Worm (Caenorhabditis elegans) whole organism, young adult: ENCODE results near the gene rpl-16.

Source experiments
- B0019.2 ChIP-seq: fragments of 200-800 bp; sonication (Bioruptor generic); conservative IDR thresholded peaks from 2 replicates; pipeline ENCODE4 v1.3.6; 2022; ENCODE audit warnings: missing genetic modification reagents, missing genetic modification characterization, missing compliant biosample characterization
- B0035.1 ChIP-seq: sonication (generic microtip); optimal IDR thresholded peaks from 2 replicates; lab custom pipeline; 2016; ENCODE audit warnings: missing genetic modification characterization, mild to moderate bottlenecking, missing compliant biosample characterization, missing genotype, missing genetic modification reagents
- B0336.3 ChIP-seq: fragments of 200-800 bp; sonication (Bioruptor generic); IDR thresholded peaks from 2 replicates; pipeline ENCODE4 v1.3.6; 2022; ENCODE audit warnings: missing genetic modification characterization, missing compliant biosample characterization
- F22D6.2 ChIP-seq: sonication (generic microtip); optimal IDR thresholded peaks from 2 replicates; lab custom pipeline; 2016; ENCODE audit warnings: mild to moderate bottlenecking, missing genetic modification characterization, missing compliant biosample characterization
- F23B12.7 ChIP-seq: sonication (generic microtip); optimal IDR thresholded peaks from 2 replicates; lab custom pipeline; 2017; ENCODE audit warnings: missing genetic modification characterization, mild to moderate bottlenecking, missing compliant biosample characterization, antibody characterized with exemption, moderate library complexity; ENCODE audit not compliant: insufficient read depth
- F55B11.4 ChIP-seq: sonication (generic microtip); optimal IDR thresholded peaks from 2 replicates; lab custom pipeline; 2016; ENCODE audit warnings: missing compliant biosample characterization, missing genetic modification characterization, borderline replicate concordance; ENCODE audit not compliant: insufficient read depth
- F57C9.4 ChIP-seq: sonication (generic microtip); optimal IDR thresholded peaks from 2 replicates; lab custom pipeline; 2017; ENCODE audit warnings: mild to moderate bottlenecking, missing genetic modification characterization, missing compliant biosample characterization
- K11D2.4 ChIP-seq: fragments of 200-800 bp; sonication (Bioruptor generic); IDR thresholded peaks from 2 replicates; pipeline ENCODE4 v1.3.6; 2022; ENCODE audit warnings: missing genetic modification reagents, missing genetic modification characterization, missing compliant biosample characterization
- K12H6.12 ChIP-seq: fragments of 200-800 bp; sonication (Bioruptor generic); optimal IDR thresholded peaks from 2 replicates; lab custom pipeline; 2018; ENCODE audit warnings: mild to moderate bottlenecking, missing genetic modification characterization, missing compliant biosample characterization
- Y79H2A.3 ChIP-seq: fragments of 200-800 bp; sonication (Bioruptor generic); conservative IDR thresholded peaks from 2 replicates; pipeline ENCODE4 v1.3.6; 2022; ENCODE audit warnings: missing genetic modification reagents, missing genetic modification characterization, missing compliant biosample characterization
- Y95B8A.8 ChIP-seq: fragments of 200-800 bp; sonication (Bioruptor generic); IDR thresholded peaks from 2 replicates; pipeline ENCODE4 v1.3.6; 2022; ENCODE audit warnings: missing genetic modification reagents, missing genetic modification characterization, missing compliant biosample characterization
- ZK185.1 ChIP-seq: sonication (generic microtip); optimal IDR thresholded peaks from 2 replicates; lab custom pipeline; 2016; ENCODE audit warnings: mild to moderate bottlenecking, missing genetic modification characterization, missing compliant biosample characterization; ENCODE audit not compliant: poor library complexity, severe bottlenecking
- aptf-3 ChIP-seq: fragments of 200-800 bp; sonication (Bioruptor generic); IDR thresholded peaks from 2 replicates; pipeline ENCODE4 v1.3.6; 2022; ENCODE audit warnings: missing genetic modification characterization, missing compliant biosample characterization
- attf-5 ChIP-seq: fragments of 200-800 bp; sonication (Bioruptor generic); optimal IDR thresholded peaks from 2 replicates; lab custom pipeline; 2018; ENCODE audit warnings: mild to moderate bottlenecking, missing genetic modification characterization, missing compliant biosample characterization
- attf-6 ChIP-seq: fragments of 200-800 bp; sonication (Bioruptor generic); IDR thresholded peaks from 2 replicates; pipeline ENCODE4 v1.3.6; 2022; ENCODE audit warnings: missing genetic modification reagents, missing genetic modification characterization, missing compliant biosample characterization
- bed-1 ChIP-seq: fragments of 200-800 bp; sonication (Bioruptor generic); IDR thresholded peaks from 2 replicates; pipeline ENCODE4 v1.3.6; 2022; ENCODE audit warnings: missing genetic modification reagents, missing genetic modification characterization, missing compliant biosample characterization
- bed-2 ChIP-seq: fragments of 200-800 bp; sonication (Bioruptor generic); IDR thresholded peaks from 2 replicates; pipeline ENCODE4 v1.3.6; 2022; ENCODE audit warnings: missing genetic modification reagents, missing genetic modification characterization, missing compliant biosample characterization
- ceh-58 ChIP-seq: fragments of 200-800 bp; sonication (Bioruptor generic); IDR thresholded peaks from 2 replicates; pipeline ENCODE4 v1.3.6; 2022; ENCODE audit warnings: missing genetic modification characterization, missing compliant biosample characterization
- ceh-91 ChIP-seq: fragments of 200-800 bp; sonication (Bioruptor generic); IDR thresholded peaks from 2 replicates; pipeline ENCODE4 v1.3.6; 2022; ENCODE audit warnings: missing genetic modification reagents, missing genetic modification characterization, missing compliant biosample characterization
- chd-7 ChIP-seq: sonication (generic microtip); optimal IDR thresholded peaks from 2 replicates; lab custom pipeline; 2016; ENCODE audit warnings: mild to moderate bottlenecking, missing genetic modification characterization, moderate library complexity, missing compliant biosample characterization
- efl-1 ChIP-seq: fragments of 150-350 bp; optimal IDR thresholded peaks from 2 replicates; lab custom pipeline; 2014; ENCODE audit warnings: missing biosample characterization, missing genetic modification reagents, missing genetic modification characterization
- egl-18 ChIP-seq: fragments of 200-800 bp; sonication (Bioruptor generic); IDR thresholded peaks from 2 replicates; pipeline ENCODE4 v1.3.6; 2022; ENCODE audit warnings: missing genetic modification reagents, missing genetic modification characterization, missing compliant biosample characterization
- gei-17 ChIP-seq: fragments of 200-800 bp; sonication (Bioruptor generic); optimal IDR thresholded peaks from 2 replicates; lab custom pipeline; 2018; ENCODE audit warnings: mild to moderate bottlenecking, missing genetic modification characterization, missing compliant biosample characterization
- hmg-20 ChIP-seq: fragments of 200-800 bp; sonication (Bioruptor generic); IDR thresholded peaks from 2 replicates; pipeline ENCODE4 v1.3.6; 2022; ENCODE audit warnings: missing genetic modification reagents, missing genetic modification characterization, missing compliant biosample characterization
- hrde-1 ChIP-seq: sonication (generic microtip); optimal IDR thresholded peaks from 2 replicates; lab custom pipeline; 2016; ENCODE audit warnings: missing genetic modification characterization, mild to moderate bottlenecking, missing compliant biosample characterization, moderate library complexity, missing genotype, missing genetic modification reagents, borderline replicate concordance
- hsf-1 ChIP-seq: fragments of 200-800 bp; sonication (Bioruptor generic); IDR thresholded peaks from 2 replicates; pipeline ENCODE4 v1.3.6; 2022; ENCODE audit warnings: missing genetic modification reagents, missing genetic modification characterization, missing compliant biosample characterization
- let-607 ChIP-seq, 2 experiments: fragments of 200-800 bp in 1 of 2; sonication (Bioruptor generic) in 1 of 2; sonication (generic microtip) in 1 of 2; optimal IDR thresholded peaks; 2 replicates each; lab custom pipeline; 2016 to 2018; ENCODE audit warnings: mild to moderate bottlenecking in 2 of 2, missing compliant biosample characterization in 2 of 2, missing genetic modification characterization in 2 of 2, moderate library complexity in 2 of 2, missing genotype in 1 of 2
- lin-35 ChIP-seq, 3 experiments: fragments of 150-350 bp in 2 of 3; sonication (generic microtip) in 1 of 3; optimal IDR thresholded peaks; 2 replicates each; lab custom pipeline; 2014 to 2018; ENCODE audit warnings: missing biosample characterization in 3 of 3, missing genetic modification characterization in 3 of 3, missing genetic modification reagents in 3 of 3
- madf-10 ChIP-seq: sonication (generic microtip); optimal IDR thresholded peaks from 2 replicates; lab custom pipeline; 2016; ENCODE audit warnings: mild to moderate bottlenecking, missing genetic modification characterization, missing compliant biosample characterization
- madf-6 ChIP-seq: fragments of 200-800 bp; sonication (Bioruptor generic); IDR thresholded peaks from 2 replicates; pipeline ENCODE4 v1.3.6; 2022; ENCODE audit warnings: missing genetic modification reagents, missing genetic modification characterization, missing compliant biosample characterization
- mcd-1 ChIP-seq: fragments of 200-800 bp; sonication (Bioruptor generic); IDR thresholded peaks from 2 replicates; pipeline ENCODE4 v1.3.6; 2022; ENCODE audit warnings: missing genetic modification reagents, missing genetic modification characterization, missing compliant biosample characterization
- mxl-1 ChIP-seq: sonication (generic microtip); optimal IDR thresholded peaks from 2 replicates; lab custom pipeline; 2016; ENCODE audit warnings: missing genetic modification characterization, missing compliant biosample characterization
- nfya-2 ChIP-seq: fragments of 200-800 bp; sonication (Bioruptor generic); IDR thresholded peaks from 2 replicates; pipeline ENCODE4 v1.3.6; 2022; ENCODE audit warnings: missing genetic modification reagents, missing genetic modification characterization, missing compliant biosample characterization
- nfyb-1 ChIP-seq: fragments of 200-800 bp; sonication (Bioruptor generic); IDR thresholded peaks from 2 replicates; pipeline ENCODE4 v1.3.6; 2022; ENCODE audit warnings: missing genetic modification reagents, missing genetic modification characterization, missing compliant biosample characterization
- nhr-120 ChIP-seq: fragments of 200-800 bp; sonication (Bioruptor generic); IDR thresholded peaks from 2 replicates; pipeline ENCODE4 v1.3.6; 2022; ENCODE audit warnings: missing genetic modification characterization, missing compliant biosample characterization
- nhr-80 ChIP-seq: sonication (generic microtip); optimal IDR thresholded peaks from 2 replicates; lab custom pipeline; 2016; ENCODE audit warnings: missing genetic modification characterization, missing compliant biosample characterization
- rpc-1 ChIP-seq, 2 experiments: fragments of 150-350 bp in 1 of 2; sonication (generic microtip) in 1 of 2; optimal IDR thresholded peaks; 2 replicates each; lab custom pipeline; 2014 to 2018; ENCODE audit warnings: missing biosample characterization in 1 of 2, missing genetic modification characterization in 1 of 2, missing genetic modification reagents in 1 of 2, missing genotype in 1 of 2
- sdz-38 ChIP-seq: sonication (generic microtip); optimal IDR thresholded peaks from 2 replicates; lab custom pipeline; 2016; ENCODE audit warnings: missing genotype, missing genetic modification characterization, missing compliant biosample characterization
- snpc-1.1 ChIP-seq: sonication (generic microtip); optimal IDR thresholded peaks from 2 replicates; lab custom pipeline; 2017; ENCODE audit warnings: missing genetic modification characterization, mild to moderate bottlenecking, missing compliant biosample characterization, antibody characterized with exemption, moderate library complexity, missing genotype, missing genetic modification reagents; ENCODE audit not compliant: insufficient read depth
- snpc-3.4 ChIP-seq: sonication (generic microtip); optimal IDR thresholded peaks from 2 replicates; lab custom pipeline; 2017; ENCODE audit warnings: missing genetic modification characterization, mild to moderate bottlenecking, missing compliant biosample characterization, antibody characterized with exemption, moderate library complexity, missing genotype, missing genetic modification reagents
- somi-1 ChIP-seq: fragments of 200-800 bp; sonication (Bioruptor generic); optimal IDR thresholded peaks from 2 replicates; lab custom pipeline; 2018; ENCODE audit warnings: mild to moderate bottlenecking, missing genetic modification characterization, missing compliant biosample characterization
- tlf-1 ChIP-seq: fragments of 200-800 bp; sonication (Bioruptor generic); optimal IDR thresholded peaks from 2 replicates; lab custom pipeline; 2018; ENCODE audit warnings: mild to moderate bottlenecking, missing genetic modification characterization, missing compliant biosample characterization
- unc-62 ChIP-seq: fragments of 150-350 bp; optimal IDR thresholded peaks from 2 replicates; lab custom pipeline; 2014; ENCODE audit warnings: missing biosample characterization, missing genetic modification reagents, missing genetic modification characterization
- xnd-1 ChIP-seq: sonication (generic microtip); optimal IDR thresholded peaks from 2 replicates; lab custom pipeline; 2016; ENCODE audit warnings: missing genotype, missing genetic modification reagents, missing genetic modification characterization, missing compliant biosample characterization
- zfh-2 ChIP-seq: fragments of 200-800 bp; sonication (Bioruptor generic); conservative IDR thresholded peaks from 2 replicates; pipeline ENCODE4 v1.3.6; 2022; ENCODE audit warnings: missing genetic modification reagents, missing genetic modification characterization, missing compliant biosample characterization
- ztf-18 ChIP-seq: sonication (generic microtip); optimal IDR thresholded peaks from 2 replicates; lab custom pipeline; 2016; ENCODE audit warnings: missing genotype, mild to moderate bottlenecking, missing genetic modification characterization, missing compliant biosample characterization
- ztf-26 ChIP-seq: sonication (generic microtip); optimal IDR thresholded peaks from 2 replicates; lab custom pipeline; 2017; ENCODE audit warnings: missing genetic modification characterization, missing compliant biosample characterization
- ztf-28 ChIP-seq: fragments of 200-800 bp; sonication (Bioruptor generic); IDR thresholded peaks from 2 replicates; pipeline ENCODE4 v1.3.6; 2022; ENCODE audit warnings: missing genetic modification reagents, missing genetic modification characterization, missing compliant biosample characterization

rpl-16 gene

ce11 chrIII:3503286-3503685 is at the start of gene rpl-16:
TSS of gene rpl-16 (minus strand) at chrIII:3503604.
- TF ChIP-seq bed-2 (GFP tag; lab: Robert Waterston, UW) (no peak), B0019.2 (no peak), ceh-91 (GFP tag; lab: Robert Waterston, UW) (no peak), snpc-1.1 (tag; lab: Kevin White, UChicago) (no peak), aptf-3 (GFP tag; lab: Robert Waterston, UW) (peak; percentile 60; the same call in 1 of the 2 replicates), xnd-1 (no peak), ztf-18 (tag; lab: Kevin White, UChicago) (no peak), attf-6 (0 out of 2 replicates have a peak, but pooled peaks have one; percentile 7), madf-10 (no peak), tlf-1 (no peak), F23B12.7 (tag; lab: Kevin White, UChicago) (no peak), K12H6.12 (tag; lab: Kevin White, UChicago) (no peak), hmg-20 (no peak), chd-7 (tag; lab: Kevin White, UChicago) (no peak), ZK185.1 (no peak), mxl-1 (tag; lab: Kevin White, UChicago) (no peak), ztf-26 (tag; lab: Kevin White, UChicago) (no peak), K11D2.4 (GFP tag; lab: Robert Waterston, UW) (no peak), nhr-120 (no peak), nfya-2 (no peak), mcd-1 (GFP tag; lab: Robert Waterston, UW) (peak; percentile 46), B0336.3 (no peak; the same call in 1 of the 2 replicates), Y79H2A.3 (GFP tag; lab: Robert Waterston, UW) (no peak), bed-1 (GFP tag; lab: Robert Waterston, UW) (no peak), unc-62 (no peak), F22D6.2 (tag; lab: Kevin White, UChicago) (no peak), hsf-1 (peak; percentile 66; the same call in 1 of the 2 replicates), zfh-2 (GFP tag; lab: Robert Waterston, UW) (no peak), hrde-1 (no peak), somi-1 (GFP tag; lab: Kevin White, UChicago) (no peak), ceh-58 (no peak), let-607 (tag; optimal IDR thresholded peaks at IDR 0.05; lab: Kevin White, UChicago) (no peak), B0035.1 (tag; lab: Kevin White, UChicago) (no peak), Y95B8A.8 (GFP tag; lab: Robert Waterston, UW) (no peak), F55B11.4 (no peak), nhr-80 (tag; lab: Kevin White, UChicago) (no peak), rpc-1 (optimal IDR thresholded peaks at IDR 0.05; lab: Kevin White, UChicago) (no peak), rpc-1 (tag; optimal IDR thresholded peaks at IDR 0.05; lab: Kevin White, UChicago) (no peak), lin-35 (GFP tag; optimal IDR thresholded peaks at IDR 0.05; lab: Kevin White, UChicago) (no peak), snpc-3.4 (tag; lab: Kevin White, UChicago) (peak; percentile 4), attf-5 (GFP tag; lab: Kevin White, UChicago) (no peak), egl-18 (GFP tag; lab: Robert Waterston, UW) (peak; percentile 62; the same call in 1 of the 2 replicates), madf-6 (GFP tag; lab: Robert Waterston, UW) (peak; percentile 53; the same call in 1 of the 2 replicates), F57C9.4 (no peak), sdz-38 (no peak), nfyb-1 (GFP tag; lab: Robert Waterston, UW) (peak; percentile 61; the same call in 1 of the 2 replicates), ztf-28 (GFP tag; lab: Robert Waterston, UW) (no peak), efl-1 (no peak), gei-17 (no peak)
